Worm (Caenorhabditis elegans) whole organism, early embryonic: ENCODE measurements around the gene ZC204.13.

Experiments
- B0310.2 ChIP-seq: sonication (generic microtip); optimal IDR thresholded peaks from 2 replicates; lab custom pipeline; 2016; ENCODE audit warnings: mild to moderate bottlenecking, missing genetic modification characterization, missing compliant biosample characterization
- F13C5.2 ChIP-seq: sonication (generic microtip); optimal IDR thresholded peaks from 2 replicates; lab custom pipeline; 2017; ENCODE audit warnings: mild to moderate bottlenecking, missing genetic modification characterization, inconsistent platforms, missing compliant biosample characterization
- aly-1 ChIP-seq: sonication (generic microtip); optimal IDR thresholded peaks from 2 replicates; lab custom pipeline; 2016; ENCODE audit warnings: missing genetic modification characterization, missing compliant biosample characterization
- ama-1 ChIP-seq: fragments of 150-350 bp; optimal IDR thresholded peaks from 2 replicates; lab custom pipeline; 2014
- ceh-13 ChIP-seq: fragments of 200-800 bp; sonication (Bioruptor generic); optimal IDR thresholded peaks from 2 replicates; lab custom pipeline; 2018; ENCODE audit warnings: mild to moderate bottlenecking, missing genetic modification characterization, missing compliant biosample characterization
- ceh-36 ChIP-seq: sonication (generic microtip); optimal IDR thresholded peaks from 2 replicates; lab custom pipeline; 2016; ENCODE audit warnings: missing genetic modification characterization, inconsistent platforms, missing compliant biosample characterization
- ets-7 ChIP-seq: sonication (generic microtip); optimal IDR thresholded peaks from 2 replicates; lab custom pipeline; 2016; ENCODE audit warnings: missing genotype, missing genetic modification characterization, missing compliant biosample characterization
- flt-1 ChIP-seq: fragments of 200-800 bp; sonication (Bioruptor generic); IDR thresholded peaks from 2 replicates; pipeline ENCODE4 v1.3.6; 2022; ENCODE audit warnings: missing genetic modification characterization, missing compliant biosample characterization
- hmbx-1 ChIP-seq: sonication (generic microtip); optimal IDR thresholded peaks from 2 replicates; lab custom pipeline; 2016; ENCODE audit warnings: mild to moderate bottlenecking, missing genetic modification characterization, missing compliant biosample characterization
- hmg-4 ChIP-seq: fragments of 200-800 bp; sonication (Bioruptor generic); optimal IDR thresholded peaks from 2 replicates; lab custom pipeline; 2018; ENCODE audit warnings: mild to moderate bottlenecking, missing genetic modification characterization, missing compliant biosample characterization
- hnd-1 ChIP-seq: sonication (generic microtip); optimal IDR thresholded peaks from 2 replicates; lab custom pipeline; 2016; ENCODE audit warnings: missing genetic modification characterization, missing compliant biosample characterization
- pes-1 ChIP-seq: fragments of 200-800 bp; sonication (Bioruptor generic); IDR thresholded peaks from 2 replicates; pipeline ENCODE4 v1.3.6; 2022; ENCODE audit warnings: missing genetic modification reagents, missing genetic modification characterization, missing compliant biosample characterization
- scrt-1 ChIP-seq: fragments of 200-800 bp; sonication (Bioruptor generic); IDR thresholded peaks from 2 replicates; pipeline ENCODE4 v1.3.6; 2022; ENCODE audit warnings: missing genetic modification characterization, missing compliant biosample characterization
- sea-1 ChIP-seq: fragments of 200-800 bp; sonication (Bioruptor generic); conservative IDR thresholded peaks from 2 replicates; pipeline ENCODE4 v1.3.6; 2022; ENCODE audit warnings: missing genetic modification characterization, missing compliant biosample characterization
- tbx-37 ChIP-seq: fragments of 200-800 bp; sonication (Bioruptor generic); conservative IDR thresholded peaks from 2 replicates; pipeline ENCODE4 v1.3.6; 2022; ENCODE audit warnings: missing genetic modification reagents, missing genetic modification characterization, missing compliant biosample characterization
- tra-4 ChIP-seq: sonication (generic microtip); optimal IDR thresholded peaks from 2 replicates; lab custom pipeline; 2017; ENCODE audit warnings: missing genetic modification characterization, missing compliant biosample characterization

The ZC204.13 gene

DNA sequence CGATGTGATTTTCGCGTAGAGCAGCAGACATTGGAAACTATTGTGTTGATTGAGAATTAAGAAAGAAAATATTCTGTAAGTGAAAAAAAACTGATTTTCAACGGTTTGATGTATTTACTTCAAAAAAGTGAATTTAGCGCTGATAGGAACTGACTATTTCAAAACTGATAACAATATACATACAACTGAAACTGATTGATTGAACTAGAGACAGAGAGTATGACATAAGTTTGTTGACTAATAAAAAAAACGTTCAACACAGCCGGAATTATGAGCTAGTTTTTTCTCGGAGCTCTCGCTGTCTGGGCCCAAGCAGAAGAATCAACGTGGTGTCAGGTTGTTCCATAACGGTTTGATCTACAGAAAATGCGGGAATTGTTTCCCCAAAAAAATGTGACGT is 46.8 kb downstream of the ZC204.13 start, which contains the start of gene fbxa-164:
Gene fbxa-164 (minus strand): TSS at position 101 of the 400 bp plus-strand sequence.
- TF ChIP-seq hnd-1 (tag; lab: Kevin White, UChicago): no peak
- no peak for TF ChIP-seq tbx-37 (GFP tag; lab: Robert Waterston, UW)
- no peak for TF ChIP-seq sea-1 (GFP tag; lab: Robert Waterston, UW)
- TF ChIP-seq scrt-1 (GFP tag; lab: Robert Waterston, UW): no peak
- no peak for TF ChIP-seq ama-1 (lab: Kevin White, UChicago)
- TF ChIP-seq tra-4 (tag; lab: Kevin White, UChicago): no peak
- TF ChIP-seq ets-7 (tag; lab: Kevin White, UChicago): no peak
- TF ChIP-seq flt-1: no peak
- TF ChIP-seq F13C5.2 (tag; lab: Kevin White, UChicago): no peak
- no peak for TF ChIP-seq ceh-36
- no peak for TF ChIP-seq pes-1 (GFP tag; lab: Robert Waterston, UW)
- TF ChIP-seq aly-1 (tag; lab: Kevin White, UChicago): no peak
- TF ChIP-seq B0310.2 (tag; lab: Kevin White, UChicago): no peak
- TF ChIP-seq ceh-13 (GFP tag; lab: Kevin White, UChicago): no peak

DNA sequence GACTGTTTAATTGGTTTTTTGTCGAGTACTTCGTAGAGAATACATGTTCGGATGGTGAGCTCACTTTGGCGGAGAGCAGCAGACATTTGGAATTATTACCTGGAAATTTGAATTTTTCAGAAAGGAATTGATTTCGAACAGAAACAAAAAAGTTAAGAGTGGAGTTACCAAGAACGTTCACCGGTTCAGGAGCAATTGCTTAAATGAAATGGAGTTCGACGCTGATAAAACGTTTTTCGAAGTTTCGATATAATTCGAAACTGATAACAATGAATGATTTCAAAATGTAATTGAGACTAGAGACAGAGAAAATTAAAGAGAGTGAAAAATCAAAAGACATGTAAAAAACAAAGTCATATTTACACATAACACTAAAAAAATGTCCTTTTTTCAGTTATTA is 50.2 kb downstream of the ZC204.13 start, which contains the start of gene fbxa-163:
Gene fbxa-163 (minus strand): TSS at position 101 of the 400 bp plus-strand sequence.
- TF ChIP-seq sea-1 (GFP tag; lab: Robert Waterston, UW) (no peak), tra-4 (tag; lab: Kevin White, UChicago) (no peak), ets-7 (tag; lab: Kevin White, UChicago) (no peak), ceh-36 (no peak), aly-1 (tag; lab: Kevin White, UChicago) (no peak), hnd-1 (tag; lab: Kevin White, UChicago) (no peak), B0310.2 (tag; lab: Kevin White, UChicago) (no peak), flt-1 (no peak), tbx-37 (GFP tag; lab: Robert Waterston, UW) (no peak), hmbx-1 (no peak), scrt-1 (GFP tag; lab: Robert Waterston, UW) (no peak), F13C5.2 (tag; lab: Kevin White, UChicago) (no peak), hmg-4 (GFP tag; lab: Kevin White, UChicago) (no peak), pes-1 (GFP tag; lab: Robert Waterston, UW) (no peak)
